Worm (Caenorhabditis elegans) whole organism, mixed stage, embryonic: ENCODE measurements around the gene F57B9.8.

Experiments used
- M03D4.4 ChIP-seq: sonication (generic microtip); optimal IDR thresholded peaks from 2 replicates; lab custom pipeline; 2017; ENCODE audit warnings: mild to moderate bottlenecking, missing genetic modification characterization, missing compliant biosample characterization
- bed-3 ChIP-seq: fragments of 200-800 bp; sonication (Bioruptor generic); optimal IDR thresholded peaks from 3 replicates; lab custom pipeline; 2018; ENCODE audit warnings: mild to moderate bottlenecking, missing genetic modification characterization, moderate library complexity, missing compliant biosample characterization
- blmp-1 ChIP-seq: fragments of 150-350 bp; optimal IDR thresholded peaks from 2 replicates; lab custom pipeline; 2014; ENCODE audit warnings: missing biosample characterization, missing genetic modification characterization
- ceh-39 ChIP-seq: fragments of 150-350 bp; optimal IDR thresholded peaks from 2 replicates; lab custom pipeline; 2014; ENCODE audit warnings: missing biosample characterization, missing genetic modification characterization
- ceh-43 ChIP-seq: fragments of 200-800 bp; sonication (Bioruptor generic); optimal IDR thresholded peaks from 2 replicates; lab custom pipeline; 2018; ENCODE audit warnings: mild to moderate bottlenecking, missing genetic modification characterization, moderate library complexity, missing compliant biosample characterization
- ceh-83 ChIP-seq: fragments of 200-800 bp; sonication (Bioruptor generic); optimal IDR thresholded peaks from 2 replicates; lab custom pipeline; 2018; ENCODE audit warnings: mild to moderate bottlenecking, missing genetic modification characterization, missing compliant biosample characterization
- ces-1 ChIP-seq: fragments of 150-350 bp; optimal IDR thresholded peaks from 2 replicates; lab custom pipeline; 2014; ENCODE audit warnings: missing biosample characterization, missing genetic modification reagents, missing genetic modification characterization
- cnd-1 ChIP-seq: fragments of 200-800 bp; sonication (Bioruptor generic); optimal IDR thresholded peaks from 2 replicates; lab custom pipeline; 2018; ENCODE audit warnings: mild to moderate bottlenecking, missing genetic modification characterization, missing compliant biosample characterization
- drap-1 ChIP-seq: fragments of 200-800 bp; sonication (Bioruptor generic); optimal IDR thresholded peaks from 3 replicates; lab custom pipeline; 2018; ENCODE audit warnings: mild to moderate bottlenecking, missing genetic modification characterization, missing compliant biosample characterization
- elt-3 ChIP-seq: fragments of 150-350 bp; optimal IDR thresholded peaks from 2 replicates; lab custom pipeline; 2014; ENCODE audit warnings: missing biosample characterization, missing genetic modification characterization
- flh-1 ChIP-seq: fragments of 200-800 bp; sonication (Bioruptor generic); optimal IDR thresholded peaks from 2 replicates; lab custom pipeline; 2018; ENCODE audit warnings: mild to moderate bottlenecking, missing genetic modification characterization, moderate library complexity, missing compliant biosample characterization
- ham-2 ChIP-seq: fragments of 200-800 bp; sonication (Bioruptor generic); optimal IDR thresholded peaks from 2 replicates; lab custom pipeline; 2018; ENCODE audit warnings: mild to moderate bottlenecking, missing genetic modification characterization, missing compliant biosample characterization
- hlh-1 ChIP-seq: fragments of 150-350 bp; optimal IDR thresholded peaks from 2 replicates; lab custom pipeline; 2014; ENCODE audit warnings: missing biosample characterization, missing genetic modification reagents, missing genetic modification characterization
- lin-13 ChIP-seq: fragments of 150-350 bp; optimal IDR thresholded peaks from 2 replicates; lab custom pipeline; 2014; ENCODE audit warnings: missing biosample characterization, missing genetic modification characterization
- lin-32 ChIP-seq: fragments of 200-800 bp; sonication (Bioruptor generic); optimal IDR thresholded peaks from 2 replicates; lab custom pipeline; 2018; ENCODE audit warnings: mild to moderate bottlenecking, missing genetic modification characterization, missing compliant biosample characterization
- lsy-2 ChIP-seq: fragments of 150-350 bp; optimal IDR thresholded peaks from 2 replicates; lab custom pipeline; 2014; ENCODE audit warnings: missing biosample characterization, missing genetic modification characterization
- mab-5 ChIP-seq: fragments of 150-350 bp; optimal IDR thresholded peaks from 2 replicates; lab custom pipeline; 2014; ENCODE audit warnings: missing biosample characterization, missing genetic modification characterization
- mep-1 ChIP-seq: fragments of 150-350 bp; optimal IDR thresholded peaks from 2 replicates; lab custom pipeline; 2017; ENCODE audit warnings: missing biosample characterization, missing genetic modification reagents, missing genetic modification characterization, inconsistent platforms
- mls-2 ChIP-seq: sonication (generic microtip); optimal IDR thresholded peaks from 2 replicates; lab custom pipeline; 2016; ENCODE audit warnings: mild to moderate bottlenecking, missing genetic modification characterization, moderate library complexity, missing compliant biosample characterization
- nhr-12 ChIP-seq: fragments of 150-350 bp; optimal IDR thresholded peaks from 2 replicates; lab custom pipeline; 2014; ENCODE audit warnings: missing biosample characterization, missing genetic modification characterization
- nhr-2 ChIP-seq: fragments of 150-350 bp; optimal IDR thresholded peaks from 2 replicates; lab custom pipeline; 2014; ENCODE audit warnings: missing biosample characterization, missing genetic modification characterization
- nhr-237 ChIP-seq: fragments of 150-350 bp; optimal IDR thresholded peaks from 2 replicates; lab custom pipeline; 2014; ENCODE audit warnings: missing biosample characterization, missing genetic modification characterization
- nhr-28 ChIP-seq: fragments of 150-350 bp; optimal IDR thresholded peaks from 2 replicates; lab custom pipeline; 2014; ENCODE audit warnings: missing biosample characterization, missing genetic modification characterization
- pha-4 ChIP-seq: fragments of 150-350 bp; optimal IDR thresholded peaks from 2 replicates; lab custom pipeline; 2018; ENCODE audit warnings: missing biosample characterization, missing genetic modification reagents, missing genetic modification characterization
- snpc-4 ChIP-seq: fragments of 150-350 bp; optimal IDR thresholded peaks from 2 replicates; lab custom pipeline; 2014; ENCODE audit warnings: missing biosample characterization, missing genetic modification characterization
- tbx-8 ChIP-seq: fragments of 200-800 bp; sonication (Bioruptor generic); optimal IDR thresholded peaks from 2 replicates; lab custom pipeline; 2018; ENCODE audit warnings: mild to moderate bottlenecking, missing genetic modification characterization, moderate library complexity, missing compliant biosample characterization
- unc-120 ChIP-seq: sonication (generic microtip); optimal IDR thresholded peaks from 2 replicates; lab custom pipeline; 2017; ENCODE audit warnings: missing genetic modification characterization, missing compliant biosample characterization; ENCODE audit not compliant: poor library complexity, severe bottlenecking
- unc-39 ChIP-seq: fragments of 150-350 bp; optimal IDR thresholded peaks from 2 replicates; lab custom pipeline; 2014; ENCODE audit warnings: missing biosample characterization, missing genetic modification characterization
- zip-8 ChIP-seq: fragments of 150-350 bp; optimal IDR thresholded peaks from 2 replicates; lab custom pipeline; 2014; ENCODE audit warnings: missing biosample characterization, missing genetic modification characterization

Gene F57B9.8

DNA sequence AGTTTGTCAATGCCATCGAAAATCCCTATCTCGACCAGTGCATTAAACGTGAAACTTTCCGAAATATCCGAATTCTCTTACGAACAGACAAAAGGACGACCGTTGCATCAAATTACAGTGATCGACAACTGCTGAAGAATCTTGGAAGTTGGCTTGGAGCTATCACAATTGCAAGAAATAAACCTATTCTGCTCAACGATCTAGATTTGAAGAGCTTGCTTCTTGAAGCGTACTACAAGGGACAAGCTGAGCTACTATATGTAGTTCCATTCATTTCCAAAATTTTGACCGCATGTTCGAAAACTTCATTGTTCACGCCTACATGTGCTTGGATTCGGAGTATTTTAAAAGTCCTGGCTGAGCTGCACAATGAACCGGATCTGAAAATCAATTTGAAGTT lies 18.9 kb upstream of the F57B9.8 start:
- TF ChIP-seq snpc-4 = no peak
- no peak for TF ChIP-seq ces-1 (GFP tag; lab: Kevin White, UChicago)
- no peak for TF ChIP-seq hlh-1 (tag; lab: Kevin White, UChicago)
- no peak for TF ChIP-seq elt-3 (tag; lab: Kevin White, UChicago)
- no peak for TF ChIP-seq drap-1 (GFP tag; lab: Kevin White, UChicago)
- no peak for TF ChIP-seq ham-2 (GFP tag; lab: Kevin White, UChicago)
- TF ChIP-seq zip-8 (tag; lab: Kevin White, UChicago) = no peak
- no peak for TF ChIP-seq mep-1 (tag; lab: Kevin White, UChicago)
- no peak for TF ChIP-seq pha-4 (tag; lab: Kevin White, UChicago)

DNA sequence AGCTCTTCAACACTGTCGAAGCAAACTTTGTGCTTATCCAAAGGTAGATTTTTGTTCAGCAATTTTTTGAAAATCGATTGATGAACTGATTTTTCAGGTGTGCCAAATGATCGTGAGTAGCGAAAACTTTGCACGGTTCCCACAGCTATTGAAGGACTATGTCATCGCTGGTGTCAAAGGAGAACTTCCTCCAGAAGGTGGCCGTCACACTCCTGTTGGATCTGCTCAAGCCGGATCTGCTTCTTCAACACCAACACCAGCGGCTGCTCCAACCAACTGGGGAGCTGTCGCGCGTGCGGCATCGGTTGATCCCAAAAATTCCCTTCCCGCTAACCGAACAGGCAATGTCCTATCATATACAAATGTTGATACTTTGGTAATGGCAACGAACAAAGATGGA lies 18.3 kb upstream of the F57B9.8 start:
- TF ChIP-seq flh-1 (GFP tag; lab: Kevin White, UChicago) (no peak), M03D4.4 (tag; lab: Kevin White, UChicago) (no peak), tbx-8 (no peak), mls-2 (no peak), lin-32 (GFP tag; lab: Kevin White, UChicago) (no peak), lsy-2 (no peak)

DNA sequence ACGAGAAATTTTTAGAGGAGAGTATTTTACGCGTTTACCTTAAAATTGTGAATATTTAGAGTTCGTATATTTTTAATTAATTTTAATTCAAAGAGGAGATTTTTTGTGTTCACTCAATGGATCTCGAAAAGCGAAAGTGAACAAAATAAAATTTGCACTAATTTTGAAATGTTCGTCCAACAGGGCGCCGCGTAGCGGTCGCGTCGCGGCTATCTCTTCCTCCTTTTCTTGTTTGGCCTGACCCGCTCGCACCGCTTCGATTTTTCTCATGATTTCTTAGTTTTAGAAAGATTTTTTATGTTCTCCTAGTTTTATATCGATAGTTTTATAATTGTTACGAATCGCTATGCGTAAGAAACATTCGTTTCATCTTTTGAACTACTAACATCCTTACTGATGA lies 16.3 kb upstream of the F57B9.8 start:
- TF ChIP-seq nhr-2 = no peak
- TF ChIP-seq blmp-1 (tag; lab: Kevin White, UChicago) = peak; percentile 47
- TF ChIP-seq nhr-237 = peak; percentile 13

DNA sequence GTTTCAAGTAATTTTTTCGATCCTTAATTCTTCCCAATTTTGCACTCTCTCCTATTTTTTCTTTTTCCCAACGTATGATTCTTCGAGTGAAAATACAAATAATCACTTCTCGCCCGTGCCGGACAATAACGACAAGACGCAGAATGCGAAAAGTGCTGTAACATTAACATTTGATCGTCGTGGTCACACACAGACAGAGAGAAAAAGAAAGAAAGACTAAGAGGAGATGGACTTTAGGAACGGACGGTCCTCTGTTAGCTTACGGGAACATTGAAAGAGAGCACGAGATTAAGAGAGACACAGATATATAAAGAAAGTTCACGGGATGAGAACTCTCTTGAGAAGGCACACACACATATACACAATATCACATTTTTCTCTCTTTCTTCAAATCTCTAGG lies 12.8 kb upstream of the F57B9.8 start:
- no peak for TF ChIP-seq zip-8 (tag; lab: Kevin White, UChicago)
- TF ChIP-seq hlh-1 (tag; lab: Kevin White, UChicago) = peak; percentile 77
- TF ChIP-seq nhr-28 = no peak
- TF ChIP-seq ceh-83 (GFP tag; lab: Kevin White, UChicago) = no peak
- TF ChIP-seq M03D4.4 (tag; lab: Kevin White, UChicago) = peak; percentile 22
- no peak for TF ChIP-seq mab-5 (tag; lab: Kevin White, UChicago)
- TF ChIP-seq unc-120 (tag; lab: Kevin White, UChicago) = peak; percentile 53
- TF ChIP-seq mls-2 = no peak
- TF ChIP-seq lsy-2 = no peak
- TF ChIP-seq nhr-237 = no peak
- no peak for TF ChIP-seq bed-3 (GFP tag; lab: Kevin White, UChicago)
- TF ChIP-seq blmp-1 (tag; lab: Kevin White, UChicago) = no peak

DNA sequence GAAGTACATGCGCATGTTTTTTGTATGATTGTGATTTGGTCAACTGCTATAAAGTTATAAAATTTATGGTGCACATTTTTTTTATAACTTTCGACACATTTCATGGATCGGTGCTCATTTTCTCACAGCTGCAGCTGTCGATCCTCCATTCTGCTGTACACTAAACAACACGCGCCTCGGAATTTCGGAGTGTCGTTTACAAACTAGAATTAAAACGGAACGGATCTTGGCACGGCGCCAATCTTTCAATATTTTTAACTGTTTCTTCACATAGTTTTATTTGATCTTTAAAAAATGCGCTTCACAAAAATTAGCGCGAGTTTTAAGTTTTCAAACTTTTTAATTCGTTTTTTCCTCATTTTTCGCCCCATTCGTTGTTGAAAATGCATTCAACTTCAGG lies 11.3 kb upstream of the F57B9.8 start, which contains the start of gene let-711:
Gene let-711 (plus strand): TSS at position 337 of the 400 bp plus-strand sequence.
- TF ChIP-seq ceh-83 (GFP tag; lab: Kevin White, UChicago) (no peak), zip-8 (tag; lab: Kevin White, UChicago) (no peak), hlh-1 (tag; lab: Kevin White, UChicago) (peak; percentile 58)

DNA sequence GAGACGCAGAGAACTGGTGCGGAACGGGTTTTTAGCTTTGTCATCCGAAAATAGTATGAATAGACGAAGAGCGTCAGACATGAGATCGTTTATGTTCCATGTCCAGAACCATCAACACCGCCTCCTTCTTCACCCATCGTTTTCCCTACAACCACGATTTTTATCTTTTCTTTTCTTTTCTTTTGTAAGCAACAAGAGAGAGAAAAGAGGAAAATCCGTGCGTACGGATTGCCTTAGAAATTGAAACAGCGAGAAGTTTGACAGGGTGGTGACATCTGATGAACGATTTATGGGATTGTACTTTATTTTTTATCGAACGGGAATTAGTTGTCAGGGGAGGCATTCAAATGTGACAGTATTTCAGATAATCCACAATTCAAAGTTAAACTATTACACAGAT lies 10.6 kb upstream of the F57B9.8 start, which contains the start of gene abu-13:
Gene abu-13 (minus strand): TSS at position 152 of the 400 bp plus-strand sequence.
- TF ChIP-seq M03D4.4 (tag; lab: Kevin White, UChicago) (no peak), ceh-39 (tag; lab: Kevin White, UChicago) (no peak), zip-8 (tag; lab: Kevin White, UChicago) (no peak), lin-13 (tag; lab: Kevin White, UChicago) (no peak), ceh-83 (GFP tag; lab: Kevin White, UChicago) (no peak), bed-3 (GFP tag; lab: Kevin White, UChicago) (no peak), cnd-1 (tag; lab: Kevin White, UChicago) (no peak), lin-32 (GFP tag; lab: Kevin White, UChicago) (no peak), mep-1 (tag; lab: Kevin White, UChicago) (no peak), tbx-8 (no peak), unc-39 (tag; lab: Kevin White, UChicago) (no peak), unc-120 (tag; lab: Kevin White, UChicago) (no peak), ceh-43 (GFP tag; lab: Kevin White, UChicago) (no peak), nhr-12 (tag; lab: Kevin White, UChicago) (no peak)
